Worm (Caenorhabditis elegans) whole organism, late embryonic: ENCODE measurements around the gene Y42G9A.2.

Source experiments
- C08G9.2 ChIP-seq: sonication (generic microtip); optimal IDR thresholded peaks from 2 replicates; lab custom pipeline; 2016; ENCODE audit warnings: mild to moderate bottlenecking, missing genetic modification characterization, moderate library complexity, missing compliant biosample characterization
- F13H6.1 ChIP-seq: sonication (generic microtip); optimal IDR thresholded peaks from 2 replicates; lab custom pipeline; 2016; ENCODE audit warnings: missing genetic modification characterization, missing compliant biosample characterization
- K02D7.2 ChIP-seq: sonication (generic microtip); optimal IDR thresholded peaks from 2 replicates; lab custom pipeline; 2017; ENCODE audit warnings: mild to moderate bottlenecking, missing genetic modification characterization, missing compliant biosample characterization
- Y22D7AL.16 ChIP-seq: sonication (generic microtip); optimal IDR thresholded peaks from 2 replicates; lab custom pipeline; 2016; ENCODE audit warnings: missing genetic modification characterization, missing compliant biosample characterization
- ahr-1 ChIP-seq: sonication (generic microtip); optimal IDR thresholded peaks from 2 replicates; lab custom pipeline; 2016; ENCODE audit warnings: missing genetic modification characterization, missing compliant biosample characterization
- ceh-19 ChIP-seq: fragments of 200-800 bp; sonication (Bioruptor generic); optimal IDR thresholded peaks from 2 replicates; lab custom pipeline; 2018; ENCODE audit warnings: mild to moderate bottlenecking, missing genetic modification characterization, missing compliant biosample characterization
- ceh-45 ChIP-seq: fragments of 200-800 bp; sonication (Bioruptor generic); IDR thresholded peaks from 2 replicates; pipeline ENCODE4 v1.3.6; 2022; ENCODE audit warnings: missing genetic modification reagents, missing genetic modification characterization, missing compliant biosample characterization
- ceh-48 ChIP-seq: sonication (generic microtip); optimal IDR thresholded peaks from 2 replicates; lab custom pipeline; 2016; ENCODE audit warnings: missing genetic modification characterization, inconsistent platforms, missing compliant biosample characterization
- ceh-6 ChIP-seq: fragments of 200-800 bp; sonication (Bioruptor generic); optimal IDR thresholded peaks from 2 replicates; lab custom pipeline; 2018; ENCODE audit warnings: mild to moderate bottlenecking, missing genetic modification characterization, missing compliant biosample characterization
- dmd-4 ChIP-seq: sonication (generic microtip); optimal IDR thresholded peaks from 2 replicates; lab custom pipeline; 2016; ENCODE audit warnings: borderline replicate concordance, missing genetic modification characterization, missing compliant biosample characterization
- elt-2 ChIP-seq: sonication (generic microtip); optimal IDR thresholded peaks from 2 replicates; lab custom pipeline; 2016; ENCODE audit warnings: missing genetic modification reagents, missing genetic modification characterization, missing compliant biosample characterization
- elt-4 ChIP-seq: sonication (generic microtip); optimal IDR thresholded peaks from 2 replicates; lab custom pipeline; 2016; ENCODE audit warnings: missing genetic modification characterization, missing compliant biosample characterization
- fax-1 ChIP-seq: sonication (generic microtip); optimal IDR thresholded peaks from 2 replicates; lab custom pipeline; 2016; ENCODE audit warnings: missing genotype, missing genetic modification characterization, missing compliant biosample characterization
- fkh-10 ChIP-seq: fragments of 150-350 bp; optimal IDR thresholded peaks from 2 replicates; lab custom pipeline; 2014; ENCODE audit warnings: missing biosample characterization, missing genetic modification reagents, missing genetic modification characterization
- fkh-6 ChIP-seq: sonication (generic microtip); optimal IDR thresholded peaks from 2 replicates; lab custom pipeline; 2016; ENCODE audit warnings: missing genetic modification characterization, missing compliant biosample characterization
- gmeb-2 ChIP-seq: sonication (generic microtip); optimal IDR thresholded peaks from 2 replicates; lab custom pipeline; 2016; ENCODE audit warnings: missing genetic modification characterization, inconsistent platforms, missing compliant biosample characterization
- hlh-13 ChIP-seq: fragments of 200-800 bp; sonication (Bioruptor generic); optimal IDR thresholded peaks from 2 replicates; lab custom pipeline; 2018; ENCODE audit warnings: mild to moderate bottlenecking, missing genetic modification characterization, missing compliant biosample characterization
- hlh-30 ChIP-seq: sonication (generic microtip); optimal IDR thresholded peaks from 2 replicates; lab custom pipeline; 2017; ENCODE audit warnings: antibody characterized with exemption, missing genetic modification characterization, missing compliant biosample characterization; ENCODE audit not compliant: insufficient read depth
- hlh-6 ChIP-seq: sonication (generic microtip); optimal IDR thresholded peaks from 2 replicates; lab custom pipeline; 2016; ENCODE audit warnings: missing genotype, missing genetic modification characterization, missing compliant biosample characterization
- hlh-8 ChIP-seq: sonication (generic microtip); optimal IDR thresholded peaks from 2 replicates; lab custom pipeline; 2016; ENCODE audit warnings: missing genotype, missing genetic modification characterization, missing compliant biosample characterization
- lin-11 ChIP-seq: fragments of 200-800 bp; sonication (Bioruptor generic); optimal IDR thresholded peaks from 2 replicates; lab custom pipeline; 2018; ENCODE audit warnings: mild to moderate bottlenecking, missing genetic modification characterization, missing compliant biosample characterization
- mec-3 ChIP-seq: sonication (generic microtip); optimal IDR thresholded peaks from 2 replicates; lab custom pipeline; 2016; ENCODE audit warnings: borderline replicate concordance, missing genetic modification characterization, missing compliant biosample characterization
- nfya-1 ChIP-seq: sonication (generic microtip); optimal IDR thresholded peaks from 2 replicates; lab custom pipeline; 2017; ENCODE audit warnings: missing genetic modification characterization, mild to moderate bottlenecking, missing compliant biosample characterization, antibody characterized with exemption, moderate library complexity
- nhr-232 ChIP-seq: sonication (generic microtip); optimal IDR thresholded peaks from 2 replicates; lab custom pipeline; 2016; ENCODE audit warnings: missing genetic modification characterization, missing compliant biosample characterization
- pat-9 ChIP-seq: fragments of 200-800 bp; sonication (Bioruptor generic); optimal IDR thresholded peaks from 2 replicates; lab custom pipeline; 2018; ENCODE audit warnings: mild to moderate bottlenecking, missing genetic modification characterization, moderate library complexity, missing compliant biosample characterization
- pha-2 ChIP-seq: sonication (generic microtip); optimal IDR thresholded peaks from 2 replicates; lab custom pipeline; 2017; ENCODE audit warnings: mild to moderate bottlenecking, missing genetic modification characterization, missing compliant biosample characterization
- pros-1 ChIP-seq: fragments of 150-350 bp; optimal IDR thresholded peaks from 2 replicates; lab custom pipeline; 2014; ENCODE audit warnings: missing biosample characterization, missing genetic modification reagents, missing genetic modification characterization
- rnt-1 ChIP-seq: sonication (generic microtip); optimal IDR thresholded peaks from 2 replicates; lab custom pipeline; 2016; ENCODE audit warnings: missing genetic modification characterization, missing compliant biosample characterization
- sdc-2 ChIP-seq: sonication (generic microtip); optimal IDR thresholded peaks from 2 replicates; lab custom pipeline; 2016; ENCODE audit warnings: missing genotype, missing genetic modification characterization, missing compliant biosample characterization
- ttx-3 ChIP-seq: sonication (generic microtip); optimal IDR thresholded peaks from 2 replicates; lab custom pipeline; 2016; ENCODE audit warnings: missing genetic modification reagents, missing genetic modification characterization, missing compliant biosample characterization
- unc-3 ChIP-seq, 2 experiments: fragments of 200-800 bp in 1 of 2; sonication (Bioruptor generic) in 1 of 2; sonication (generic microtip) in 1 of 2; conservative IDR thresholded peaks in 1 of 2; optimal IDR thresholded peaks in 1 of 2; 2 replicates each; pipeline versions ENCODE4 v1.3.6 to Lab custom; 2016 to 2022; ENCODE audit warnings: missing compliant biosample characterization in 2 of 2, missing genetic modification characterization in 2 of 2, missing genetic modification reagents in 1 of 2
- unc-42 ChIP-seq: sonication (generic microtip); optimal IDR thresholded peaks from 2 replicates; lab custom pipeline; 2016; ENCODE audit warnings: missing genotype, missing genetic modification characterization, missing compliant biosample characterization
- unc-55 ChIP-seq: sonication (generic microtip); optimal IDR thresholded peaks from 2 replicates; lab custom pipeline; 2017; ENCODE audit warnings: missing biosample characterization, missing genetic modification reagents, missing genetic modification characterization
- zip-5 ChIP-seq: sonication (generic microtip); optimal IDR thresholded peaks from 2 replicates; lab custom pipeline; 2016; ENCODE audit warnings: missing genetic modification characterization, missing compliant biosample characterization
- ztf-16 ChIP-seq: sonication (generic microtip); optimal IDR thresholded peaks from 2 replicates; lab custom pipeline; 2017; ENCODE audit warnings: missing genetic modification characterization, missing compliant biosample characterization

The Y42G9A.2 gene

DNA sequence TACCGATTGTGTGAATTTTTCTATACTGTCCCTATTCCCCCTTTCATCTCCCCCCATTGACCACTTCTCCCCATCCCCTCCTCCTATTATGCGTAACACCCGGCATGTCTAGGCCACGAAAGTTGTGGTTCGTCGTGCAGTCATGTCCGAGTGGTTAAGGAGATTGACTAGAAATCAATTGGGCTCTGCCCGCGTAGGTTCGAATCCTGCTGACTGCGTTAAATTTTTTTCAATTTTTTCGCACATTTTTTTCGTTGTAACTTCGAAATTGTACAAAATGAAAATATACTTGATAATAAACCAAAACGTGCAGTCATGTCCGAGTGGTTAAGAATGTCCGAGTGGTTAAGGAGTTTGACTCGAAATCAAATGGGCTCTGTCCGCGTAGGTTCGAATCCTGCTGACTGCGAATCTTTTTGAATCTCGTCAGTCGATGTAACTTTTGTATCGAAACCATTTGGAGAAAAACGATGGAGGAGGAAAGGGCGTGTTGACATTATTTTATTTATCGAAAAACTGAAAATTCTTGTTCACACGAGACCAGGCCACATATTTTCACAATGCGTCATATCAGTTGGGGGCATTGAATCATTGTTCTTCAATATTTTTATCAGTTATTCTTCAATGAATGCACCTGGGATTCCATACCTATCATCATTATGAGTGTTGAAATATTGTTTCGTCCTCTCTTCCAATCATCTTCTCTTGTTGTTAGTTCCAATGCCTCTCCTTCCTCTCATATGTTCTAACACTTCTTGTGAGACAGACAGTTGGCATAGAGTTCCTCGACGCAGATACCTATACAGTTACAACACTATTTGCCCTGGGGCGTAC is 10.9 kb downstream of the Y42G9A.2 start, which contains the start of gene nfm-1 (continued):
- peak; percentile 47 for TF ChIP-seq rnt-1 (tag; lab: Kevin White, UChicago)
- TF ChIP-seq ceh-19 (GFP tag; lab: Kevin White, UChicago): peak; percentile 87
- peak; percentile 26 for TF ChIP-seq hlh-6
- peak; percentile 7 for TF ChIP-seq F13H6.1 (tag; lab: Kevin White, UChicago)
- TF ChIP-seq hlh-8 (tag; lab: Kevin White, UChicago): no peak
- peak; percentile 21 for TF ChIP-seq dmd-4 (tag; lab: Kevin White, UChicago)
- TF ChIP-seq pros-1 (tag; lab: Kevin White, UChicago): peak; percentile 4
- no peak for TF ChIP-seq fkh-6 (tag; lab: Kevin White, UChicago)
- peak; percentile 85 for TF ChIP-seq pha-2 (tag; lab: Kevin White, UChicago)
- no peak for TF ChIP-seq unc-55
- TF ChIP-seq pat-9: peak; percentile 80
- TF ChIP-seq K02D7.2 (tag; lab: Kevin White, UChicago): peak; percentile 65
- peak; percentile 77 for TF ChIP-seq ztf-16 (tag; lab: Kevin White, UChicago)
- TF ChIP-seq mec-3: no peak
- peak; percentile 63 for TF ChIP-seq nfya-1 (tag; lab: Kevin White, UChicago)
- TF ChIP-seq unc-42 (tag; lab: Kevin White, UChicago): peak; percentile 25
- peak; percentile 40 for TF ChIP-seq hlh-13 (GFP tag; lab: Kevin White, UChicago)
- peak; percentile 66 for TF ChIP-seq Y22D7AL.16 (tag; lab: Kevin White, UChicago)
- peak; percentile 78 for TF ChIP-seq lin-11
- peak; percentile 79 for TF ChIP-seq ttx-3 (tag; lab: Kevin White, UChicago)
- TF ChIP-seq ceh-6: peak; percentile 86
- peak; percentile 57 for TF ChIP-seq nhr-232
- TF ChIP-seq zip-5: peak; percentile 52
- peak; percentile 83 for TF ChIP-seq elt-2 (tag; lab: Kevin White, UChicago)
- no peak for TF ChIP-seq elt-4 (tag; lab: Kevin White, UChicago)
- TF ChIP-seq ceh-48: peak; percentile 77
- TF ChIP-seq unc-3 (GFP tag; conservative IDR thresholded peaks at IDR 0.05; lab: Robert Waterston, UW): peak; percentile 84
- peak; percentile 83 for TF ChIP-seq unc-3 (tag; optimal IDR thresholded peaks at IDR 0.05; lab: Kevin White, UChicago)
- peak; percentile 31 for TF ChIP-seq ahr-1
- TF ChIP-seq, all 69 proteins: peak for 50

DNA sequence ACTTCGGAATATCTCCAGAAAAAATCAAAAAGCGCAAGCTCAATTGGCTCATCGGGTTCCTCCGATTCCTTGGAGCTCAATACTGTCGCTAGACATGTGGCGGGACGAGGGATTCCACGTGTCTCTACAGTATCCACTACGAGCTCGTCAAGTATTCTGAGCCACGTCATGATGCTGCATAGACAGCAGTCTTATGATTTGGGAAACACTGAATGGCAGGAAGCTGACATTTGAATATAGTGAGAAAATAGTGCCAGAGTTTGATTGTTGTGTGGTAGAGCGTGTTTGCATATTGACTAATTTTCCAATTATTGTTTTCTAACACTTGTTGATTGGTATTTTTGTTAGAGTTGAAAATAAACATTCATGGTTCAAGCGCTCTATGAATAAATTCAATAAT is 15.4 kb downstream of the Y42G9A.2 start:
- TF ChIP-seq sdc-2 (no peak), lin-11 (no peak), hlh-8 (tag; lab: Kevin White, UChicago) (no peak), gmeb-2 (tag; lab: Kevin White, UChicago) (no peak), pha-2 (tag; lab: Kevin White, UChicago) (no peak)

DNA sequence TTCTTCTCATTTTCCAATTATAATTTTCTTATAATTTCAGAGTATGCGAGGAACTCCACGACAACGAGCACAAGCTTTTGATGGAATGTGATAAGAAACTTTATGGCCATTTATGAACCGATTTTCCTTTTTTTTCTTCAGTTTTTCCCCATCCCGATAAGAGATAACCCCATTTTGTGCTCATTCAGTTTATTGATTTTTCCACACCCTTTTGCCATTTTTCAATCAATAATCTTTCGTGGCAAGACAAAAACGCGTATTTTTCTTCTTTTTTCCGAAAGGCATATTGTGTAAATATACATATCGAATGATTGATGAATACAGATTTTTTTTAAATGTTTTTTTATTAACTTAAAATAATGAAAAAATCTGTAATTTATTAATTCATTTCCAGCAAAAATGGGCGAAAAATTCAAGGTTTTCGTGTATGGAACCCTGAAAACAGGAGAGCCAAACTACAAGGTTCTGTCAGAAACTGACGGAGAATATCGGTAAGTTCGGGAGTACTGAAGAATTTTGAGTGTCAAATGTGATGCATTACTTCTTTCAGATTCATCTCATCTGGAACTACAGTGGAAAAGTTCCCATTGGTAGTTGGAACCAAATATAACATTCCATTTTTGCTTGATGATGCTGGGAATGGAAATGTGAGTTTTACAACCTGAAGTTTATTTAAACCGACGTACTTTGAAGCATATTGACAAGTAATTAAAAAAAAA is 16.4 kb downstream of the Y42G9A.2 start, which contains the start of gene F42A10.9:
F42A10.9 (plus strand) TSS at position 321 of the 719 bp plus-strand sequence.
- peak; percentile 18 for TF ChIP-seq elt-2 (tag; lab: Kevin White, UChicago)
- no peak for TF ChIP-seq fax-1 (tag; lab: Kevin White, UChicago)

DNA sequence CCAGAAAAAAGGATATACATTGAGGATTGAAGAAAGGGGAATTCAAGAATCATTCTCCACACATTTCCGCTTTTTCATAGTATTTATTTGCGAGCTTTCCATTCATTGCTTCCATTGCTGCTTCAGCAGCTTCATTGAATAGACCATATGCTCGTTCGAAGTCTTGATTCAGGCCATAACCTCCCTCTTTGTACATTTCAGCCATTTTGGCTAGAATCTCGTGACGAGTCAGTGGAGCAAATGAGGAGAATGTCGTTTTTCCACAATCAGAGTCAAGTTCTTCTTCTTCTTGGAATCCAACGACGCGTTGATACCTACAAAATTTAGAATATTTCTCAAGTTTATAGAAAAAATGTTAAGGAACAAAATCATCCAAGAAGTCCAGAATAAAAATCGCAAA is 17.3 kb downstream of the Y42G9A.2 start:
- TF ChIP-seq C08G9.2: no peak
- TF ChIP-seq fkh-10 (GFP tag; lab: Kevin White, UChicago): no peak
- no peak for TF ChIP-seq pros-1 (tag; lab: Kevin White, UChicago)
- TF ChIP-seq ceh-45 (GFP tag; lab: Robert Waterston, UW): no peak
- no peak for TF ChIP-seq hlh-30
